Worm (Caenorhabditis elegans): Measurements from ENCODE around the gene C41H7.2.

C41H7.2 gene

DNA sequence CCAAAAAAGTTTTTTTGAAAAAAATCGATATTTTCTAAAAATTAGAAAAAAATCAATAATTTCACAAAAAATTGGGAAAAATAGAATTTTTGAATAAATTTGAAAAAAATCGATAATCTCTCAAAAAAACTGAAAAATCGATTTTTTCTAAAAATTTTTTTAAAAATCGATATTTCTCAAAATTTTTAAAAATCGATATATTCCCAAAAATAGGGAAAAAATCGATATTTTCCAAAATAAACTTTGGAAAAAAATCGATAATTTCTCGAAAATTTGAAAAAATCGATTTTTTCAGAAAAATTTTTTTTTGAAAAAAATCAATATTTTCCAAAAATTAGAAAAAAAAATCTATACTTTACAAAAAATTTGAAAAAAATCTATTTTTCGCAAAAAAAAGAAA is 50.0 kb downstream of the C41H7.2 start:
- TF ChIP-seq W03F9.2 (tag; optimal IDR thresholded peaks at IDR 0.05) (no peak), him-1 (tag; optimal IDR thresholded peaks at IDR 0.05) (no peak), dao-5 (tag; optimal IDR thresholded peaks at IDR 0.05) (no peak)

DNA sequence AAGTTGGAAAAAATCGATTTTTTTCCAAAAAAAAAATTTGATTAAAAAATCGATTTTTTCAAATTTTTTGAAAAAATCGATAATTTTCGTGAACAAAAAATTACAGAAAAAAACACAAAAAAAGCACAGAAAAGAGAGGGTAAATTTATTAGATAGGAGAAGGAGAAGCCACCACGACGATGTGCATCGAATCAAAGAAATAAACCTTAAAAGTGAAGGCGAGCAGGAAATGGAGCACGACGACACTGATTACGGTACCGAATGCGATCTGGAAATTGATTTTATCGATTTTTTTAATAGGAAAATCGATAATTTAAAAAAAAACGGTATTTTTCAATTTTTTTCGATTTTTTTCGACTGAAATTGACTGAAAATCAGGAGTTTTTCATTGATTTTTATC is 50.5 kb downstream of the C41H7.2 start:
- TF ChIP-seq dao-5 (tag; optimal IDR thresholded peaks at IDR 0.05) (no peak), W03F9.2 (tag; optimal IDR thresholded peaks at IDR 0.05) (no peak), him-1 (tag; optimal IDR thresholded peaks at IDR 0.05) (no peak)

DNA sequence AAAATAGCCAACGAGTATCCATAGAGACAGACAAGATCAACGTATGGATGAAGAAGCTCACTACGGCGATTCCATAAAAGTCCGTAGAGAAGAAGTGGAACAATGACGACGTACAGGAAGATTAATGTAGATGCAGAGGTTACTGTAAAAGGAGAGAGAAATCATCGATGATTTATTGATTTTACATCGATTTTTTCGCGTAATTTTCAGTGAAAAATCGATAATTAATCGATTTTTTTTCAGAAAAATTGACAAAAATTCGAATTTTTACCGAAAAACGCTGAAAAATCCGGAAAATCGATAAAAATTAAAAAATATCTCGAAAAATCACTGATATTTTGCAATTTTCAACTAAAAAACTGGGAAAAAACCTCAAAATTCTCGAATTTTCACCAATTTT is 51.8 kb downstream of the C41H7.2 start:
- no peak for TF ChIP-seq W03F9.2 (tag; optimal IDR thresholded peaks at IDR 0.05)
- TF ChIP-seq dao-5 (tag; optimal IDR thresholded peaks at IDR 0.05), result no peak
- no peak for TF ChIP-seq him-1 (tag; optimal IDR thresholded peaks at IDR 0.05)

Data from whole organism, L4/young adult.